Worm (Caenorhabditis elegans) whole organism, midembryonic: ENCODE results near the gene msp-32.

Experiments used
- T22C8.4 ChIP-seq: fragments of 200-800 bp; sonication (Bioruptor generic); IDR thresholded peaks from 2 replicates; pipeline ENCODE4 v1.3.6; 2022; ENCODE audit warnings: missing genetic modification characterization, missing compliant biosample characterization
- flt-1 ChIP-seq: fragments of 200-800 bp; sonication (Bioruptor generic); IDR thresholded peaks from 2 replicates; pipeline ENCODE4 v1.3.6; 2022; ENCODE audit warnings: missing genetic modification characterization, missing compliant biosample characterization
- ztf-23 ChIP-seq: fragments of 200-800 bp; sonication (Bioruptor generic); IDR thresholded peaks from 2 replicates; pipeline ENCODE4 v1.3.6; 2022; ENCODE audit warnings: missing genetic modification reagents, missing genetic modification characterization, missing compliant biosample characterization
- ztf-29 ChIP-seq: fragments of 200-800 bp; sonication (Bioruptor generic); IDR thresholded peaks from 2 replicates; pipeline ENCODE4 v1.3.6; 2022; ENCODE audit warnings: missing genetic modification reagents, missing genetic modification characterization, missing compliant biosample characterization

ce11 chrII:4902035-4902434, 3.4 kb downstream of the msp-32 start, which contains the start of gene R05F9.9:
- no peak for TF ChIP-seq ztf-23 (GFP tag; lab: Robert Waterston, UW)
- TF ChIP-seq ztf-29 (GFP tag; lab: Robert Waterston, UW) = no peak
- peak; percentile 80 for TF ChIP-seq T22C8.4 (GFP tag; lab: Robert Waterston, UW)
- TF ChIP-seq flt-1 (GFP tag; lab: Robert Waterston, UW) = no peak
